Worm (Caenorhabditis elegans): ENCODE results near the gene Y39B6A.37.

Y39B6A.37 gene

DNA sequence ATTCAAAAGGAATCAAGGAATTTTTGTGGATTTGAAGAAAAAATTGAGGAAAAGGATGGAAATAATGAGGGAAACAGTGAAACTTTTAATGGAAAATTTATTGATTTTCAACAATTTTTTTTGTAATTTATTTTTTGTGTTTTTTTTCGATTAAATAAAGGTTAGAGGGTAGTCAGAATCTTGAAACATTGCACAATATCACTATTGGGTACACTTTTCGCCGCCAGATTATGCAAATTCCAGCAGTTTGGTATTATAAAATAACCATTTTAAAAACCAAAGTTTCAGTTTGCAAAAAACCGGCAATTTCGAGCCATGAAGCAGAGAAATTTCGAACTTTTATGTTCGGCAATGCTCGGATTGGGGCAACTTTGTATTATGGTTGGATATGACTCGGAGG, 40.8 kb downstream of the Y39B6A.37 start, which contains the start of gene Y39B6A.27:
Y39B6A.27 (plus strand) TSS at position 301 of the 400 bp plus-strand sequence.
- TF ChIP-seq nhr-76 (tag; optimal IDR thresholded peaks at IDR 0.05) (no peak), madf-5 (GFP tag; IDR thresholded peaks at IDR 0.05) (no peak), Y48G9A.11 (GFP tag; IDR thresholded peaks at IDR 0.05) (no peak)

DNA sequence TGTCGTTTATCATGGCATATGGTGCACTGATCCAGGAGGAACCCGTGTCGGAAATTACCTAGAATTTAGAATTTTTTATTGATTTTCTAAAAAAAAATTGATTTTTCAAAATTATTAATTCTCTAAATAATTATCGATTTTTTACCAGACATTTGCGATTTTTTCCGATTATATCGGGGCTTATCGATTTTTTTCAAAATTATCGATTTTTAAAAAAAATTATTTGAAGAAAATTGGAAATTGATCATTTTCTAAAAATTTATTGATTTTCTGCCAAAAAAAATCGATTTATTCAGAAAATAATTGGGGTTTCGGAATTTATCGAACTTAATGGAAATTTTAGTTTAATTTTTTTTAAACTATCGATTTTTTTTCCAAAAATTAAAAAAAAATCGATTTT, 45.4 kb downstream of the Y39B6A.37 start:
- TF ChIP-seq nhr-25 (tag; optimal IDR thresholded peaks at IDR 0.05; ENCODE audit: borderline replicate concordance, insufficient read depth) (no peak), jun-1 (tag; optimal IDR thresholded peaks at IDR 0.05) (no peak), pha-4 (GFP tag; IDR thresholded peaks at IDR 0.05) (no peak), pha-4 (tag; optimal IDR thresholded peaks at IDR 0.05) (no peak), ceh-28 (tag; optimal IDR thresholded peaks at IDR 0.05) (peak; percentile 81), F26F4.8 (GFP tag; conservative IDR thresholded peaks at IDR 0.05) (no peak), mdt-29 (GFP tag; IDR thresholded peaks at IDR 0.05) (no peak), F44E2.7 (GFP tag; IDR thresholded peaks at IDR 0.05) (no peak)

DNA sequence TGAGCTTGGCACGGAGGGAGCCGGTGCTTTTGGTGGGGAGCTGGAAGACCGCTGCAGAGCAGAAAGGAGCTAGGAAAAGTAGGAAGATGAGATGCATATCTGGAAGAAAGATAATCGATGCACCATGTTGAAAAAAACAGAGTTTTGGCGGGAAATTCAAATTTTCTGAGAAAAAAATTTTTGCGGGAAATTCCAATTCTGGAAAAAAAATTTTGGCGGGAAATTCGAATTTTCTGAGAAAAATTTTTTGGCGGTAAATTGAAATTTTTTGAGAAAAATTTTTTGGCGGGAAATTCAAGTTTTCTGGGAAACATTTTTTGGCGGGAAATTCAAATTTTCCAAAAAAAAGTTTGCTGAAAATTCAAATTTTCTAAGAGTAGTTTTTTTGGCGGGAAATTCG, 46.6 kb downstream of the Y39B6A.37 start, which contains the start of gene asp-17:
asp-17 (minus strand) TSS at position 101 of the 400 bp plus-strand sequence.
- no peak for TF ChIP-seq ama-1 (optimal IDR thresholded peaks at IDR 0.05)
- TF ChIP-seq unc-62 (GFP tag; optimal IDR thresholded peaks at IDR 0.05 in 1 of 2), result no peak
- no peak for TF ChIP-seq unc-62 (tag; optimal IDR thresholded peaks at IDR 0.05)
- TF ChIP-seq nhr-25 (tag; optimal IDR thresholded peaks at IDR 0.05; ENCODE audit: borderline replicate concordance, insufficient read depth), result no peak
- no peak for TF ChIP-seq madf-9 (GFP tag; conservative IDR thresholded peaks at IDR 0.05)
- no peak for TF ChIP-seq lin-39 (tag; optimal IDR thresholded peaks at IDR 0.05)
- no peak for TF ChIP-seq fkh-10 (GFP tag; optimal IDR thresholded peaks at IDR 0.05)
- no peak for TF ChIP-seq mep-1 (tag; optimal IDR thresholded peaks at IDR 0.05)
- no peak for TF ChIP-seq php-3 (GFP tag; IDR thresholded peaks at IDR 0.05)
- TF ChIP-seq daf-16 (GFP tag; optimal IDR thresholded peaks at IDR 0.05), result no peak
- TF ChIP-seq daf-16 (tag; optimal IDR thresholded peaks at IDR 0.05), result no peak
- TF ChIP-seq nhr-48 (tag; optimal IDR thresholded peaks at IDR 0.05), result no peak
- TF ChIP-seq zip-2 (tag; optimal IDR thresholded peaks at IDR 0.05), result no peak
- TF ChIP-seq daf-8 (GFP tag; IDR thresholded peaks at IDR 0.05), result no peak
- no peak for TF ChIP-seq R02D3.7 (tag; optimal IDR thresholded peaks at IDR 0.05)
- TF ChIP-seq unc-130 (GFP tag; optimal IDR thresholded peaks at IDR 0.05), result no peak
- no peak for TF ChIP-seq madf-5 (GFP tag; IDR thresholded peaks at IDR 0.05)
- no peak for TF ChIP-seq zfp-2 (tag; optimal IDR thresholded peaks at IDR 0.05)
- no peak for TF ChIP-seq tag-97 (GFP tag; IDR thresholded peaks at IDR 0.05)
- TF ChIP-seq ctbp-1 (GFP tag; IDR thresholded peaks at IDR 0.05), result no peak
- no peak for TF ChIP-seq lsy-2 (tag; optimal IDR thresholded peaks at IDR 0.05)
- TF ChIP-seq hlh-11 (tag; optimal IDR thresholded peaks at IDR 0.05), result no peak

DNA sequence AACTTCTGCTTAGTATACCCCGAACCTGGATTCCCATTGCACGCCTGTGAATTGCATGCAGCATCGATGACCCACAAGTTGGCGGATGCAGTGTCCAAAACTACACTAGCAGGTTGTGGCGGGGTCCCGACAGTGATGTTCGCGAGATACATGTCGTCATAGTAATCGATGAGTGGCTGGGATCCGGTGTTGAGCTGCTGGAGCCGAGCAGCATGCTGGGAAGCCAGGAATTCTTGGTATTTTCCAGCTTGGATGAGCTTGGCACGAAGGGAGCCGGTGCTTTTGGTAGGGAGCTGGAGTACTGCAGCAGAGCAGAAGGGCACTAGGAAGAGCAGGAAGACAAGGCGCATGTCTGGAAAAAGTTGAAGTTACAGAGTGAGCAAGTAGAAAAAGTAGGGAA, 51.6 kb downstream of the Y39B6A.37 start, which contains the start of gene asp-16:
asp-16 (minus strand) TSS at position 350 of the 400 bp plus-strand sequence.
- TF ChIP-seq set-16 (GFP tag; IDR thresholded peaks at IDR 0.05) (peak; percentile 58), lin-13 (GFP tag; optimal IDR thresholded peaks at IDR 0.05) (no peak)

All from whole organism, L4 larva.